Worm (Caenorhabditis elegans) whole organism, L2 larva: ENCODE data around the gene zmp-2.
"Not testable (repeated sequence)": the region's sequence is repeated elsewhere in the genome, so short reads cannot be mapped to it uniquely, and the experiment has no call there.

Experiments used
- F13H6.1 ChIP-seq: sonication (generic microtip); optimal IDR thresholded peaks from 2 replicates; lab custom pipeline; 2016; ENCODE audit warnings: missing genetic modification characterization, missing compliant biosample characterization
- R02D3.7 ChIP-seq: fragments of 150-350 bp; optimal IDR thresholded peaks from 2 replicates; lab custom pipeline; 2014; ENCODE audit warnings: missing biosample characterization, missing genetic modification characterization
- Y55F3AM.14 ChIP-seq: fragments of 200-800 bp; sonication (Bioruptor generic); optimal IDR thresholded peaks from 2 replicates; lab custom pipeline; 2018; ENCODE audit warnings: mild to moderate bottlenecking, missing genetic modification characterization, missing compliant biosample characterization
- ZK546.5 ChIP-seq: sonication (generic microtip); optimal IDR thresholded peaks from 2 replicates; lab custom pipeline; 2017; ENCODE audit warnings: missing biosample characterization, missing genetic modification characterization
- alr-1 ChIP-seq: fragments of 150-350 bp; optimal IDR thresholded peaks from 2 replicates; lab custom pipeline; 2014; ENCODE audit warnings: missing biosample characterization, missing genetic modification characterization
- blmp-1 ChIP-seq: sonication (generic microtip); optimal IDR thresholded peaks from 2 replicates; lab custom pipeline; 2017; ENCODE audit warnings: missing genetic modification characterization, mild to moderate bottlenecking, missing compliant biosample characterization, antibody characterized with exemption, moderate library complexity; ENCODE audit not compliant: insufficient read depth
- crh-2 ChIP-seq: sonication (generic microtip); optimal IDR thresholded peaks from 2 replicates; lab custom pipeline; 2017; ENCODE audit warnings: missing biosample characterization, missing genetic modification characterization
- dmd-4 ChIP-seq: sonication (generic microtip); optimal IDR thresholded peaks from 2 replicates; lab custom pipeline; 2017; ENCODE audit warnings: missing biosample characterization, missing genetic modification characterization
- egl-27 ChIP-seq: sonication (generic microtip); optimal IDR thresholded peaks from 3 replicates; lab custom pipeline; 2017; ENCODE audit warnings: missing biosample characterization, missing genetic modification reagents, missing genetic modification characterization
- elt-1 ChIP-seq: fragments of 150-350 bp; optimal IDR thresholded peaks from 2 replicates; lab custom pipeline; 2014; ENCODE audit warnings: missing biosample characterization, missing genetic modification characterization
- elt-3 ChIP-seq: sonication (generic microtip); optimal IDR thresholded peaks from 2 replicates; lab custom pipeline; 2017; ENCODE audit warnings: missing biosample characterization, missing genetic modification characterization
- fos-1 ChIP-seq: fragments of 150-350 bp; optimal IDR thresholded peaks from 2 replicates; lab custom pipeline; 2014; ENCODE audit warnings: missing biosample characterization, missing genetic modification characterization
- gmeb-1 ChIP-seq: fragments of 150-350 bp; optimal IDR thresholded peaks from 2 replicates; lab custom pipeline; 2014; ENCODE audit warnings: missing biosample characterization, missing genetic modification characterization
- lin-11 ChIP-seq: fragments of 150-350 bp; sonication (generic microtip); optimal IDR thresholded peaks from 2 replicates; lab custom pipeline; 2014; ENCODE audit warnings: missing biosample characterization, missing genetic modification characterization, inconsistent platforms, mixed read lengths
- lin-13 ChIP-seq: fragments of 150-350 bp; optimal IDR thresholded peaks from 2 replicates; lab custom pipeline; 2014; ENCODE audit warnings: missing biosample characterization, missing genetic modification reagents, missing genetic modification characterization
- lsy-2 ChIP-seq, 2 experiments: fragments of 150-350 bp in 1 of 2; sonication (generic microtip) in 1 of 2; optimal IDR thresholded peaks; 2 replicates each; lab custom pipeline; 2014 to 2017; ENCODE audit warnings: missing biosample characterization in 2 of 2, missing genetic modification characterization in 2 of 2
- mab-5 ChIP-seq: fragments of 150-350 bp; optimal IDR thresholded peaks from 2 replicates; lab custom pipeline; 2014; ENCODE audit warnings: missing biosample characterization, missing genetic modification characterization
- mdl-1 ChIP-seq, 2 experiments: fragments of 150-350 bp in 1 of 2; sonication (generic microtip) in 1 of 2; optimal IDR thresholded peaks; 2 replicates each; lab custom pipeline; 2017; ENCODE audit warnings: missing biosample characterization in 2 of 2, missing genetic modification characterization in 2 of 2
- nhr-21 ChIP-seq: fragments of 150-350 bp; optimal IDR thresholded peaks from 2 replicates; lab custom pipeline; 2014; ENCODE audit warnings: missing biosample characterization, missing genetic modification characterization
- nhr-23 ChIP-seq: fragments of 150-350 bp; optimal IDR thresholded peaks from 2 replicates; lab custom pipeline; 2014; ENCODE audit warnings: missing biosample characterization, missing genetic modification reagents, missing genetic modification characterization
- nhr-237 ChIP-seq: fragments of 150-350 bp; optimal IDR thresholded peaks from 2 replicates; lab custom pipeline; 2014; ENCODE audit warnings: missing biosample characterization, missing genetic modification characterization
- nhr-25 ChIP-seq: fragments of 150-350 bp; sonication (generic microtip); optimal IDR thresholded peaks from 3 replicates; lab custom pipeline; 2014; ENCODE audit warnings: missing biosample characterization, missing genetic modification characterization
- nhr-6 ChIP-seq: fragments of 150-350 bp; optimal IDR thresholded peaks from 2 replicates; lab custom pipeline; 2014; ENCODE audit warnings: missing biosample characterization, missing genetic modification characterization
- sem-4 ChIP-seq: fragments of 150-350 bp; optimal IDR thresholded peaks from 2 replicates; lab custom pipeline; 2014; ENCODE audit warnings: missing biosample characterization, missing genetic modification reagents, missing genetic modification characterization
- sma-3 ChIP-seq: sonication (generic microtip); optimal IDR thresholded peaks from 2 replicates; lab custom pipeline; 2016; ENCODE audit warnings: missing genetic modification reagents, missing genetic modification characterization, missing compliant biosample characterization
- sma-9 ChIP-seq, 2 experiments: fragments of 150-350 bp in 1 of 2; sonication (generic microtip) in 1 of 2; optimal IDR thresholded peaks; 2 replicates each; lab custom pipeline; 2014 to 2016; ENCODE audit warnings: missing genetic modification characterization in 2 of 2, mild to moderate bottlenecking in 1 of 2, missing biosample characterization in 1 of 2, missing compliant biosample characterization in 1 of 2, missing genetic modification reagents in 1 of 2, moderate library complexity in 1 of 2
- snpc-4 ChIP-seq: fragments of 150-350 bp; optimal IDR thresholded peaks from 2 replicates; lab custom pipeline; 2014; ENCODE audit warnings: missing biosample characterization, missing genetic modification characterization
- unc-55 ChIP-seq: fragments of 150-350 bp; sonication (generic microtip); optimal IDR thresholded peaks from 3 replicates; lab custom pipeline; 2014; ENCODE audit warnings: missing biosample characterization, missing genetic modification reagents, missing genetic modification characterization
- unc-62 ChIP-seq: fragments of 150-350 bp; optimal IDR thresholded peaks from 2 replicates; lab custom pipeline; 2014; ENCODE audit warnings: missing biosample characterization, missing genetic modification reagents, missing genetic modification characterization
- zag-1 ChIP-seq: fragments of 150-350 bp; optimal IDR thresholded peaks from 2 replicates; lab custom pipeline; 2014; ENCODE audit warnings: missing biosample characterization, missing genetic modification characterization
- ztf-1 ChIP-seq: fragments of 200-800 bp; sonication (Bioruptor generic); conservative IDR thresholded peaks from 2 replicates; pipeline ENCODE4 v1.3.6; 2022; ENCODE audit warnings: missing genetic modification characterization, missing compliant biosample characterization
- ztf-11 ChIP-seq: sonication (generic microtip); optimal IDR thresholded peaks from 2 replicates; lab custom pipeline; 2017; ENCODE audit warnings: missing biosample characterization, missing genetic modification characterization
- ztf-4 ChIP-seq: fragments of 150-350 bp; optimal IDR thresholded peaks from 2 replicates; lab custom pipeline; 2014; ENCODE audit warnings: missing biosample characterization, missing genetic modification characterization

Gene zmp-2

DNA sequence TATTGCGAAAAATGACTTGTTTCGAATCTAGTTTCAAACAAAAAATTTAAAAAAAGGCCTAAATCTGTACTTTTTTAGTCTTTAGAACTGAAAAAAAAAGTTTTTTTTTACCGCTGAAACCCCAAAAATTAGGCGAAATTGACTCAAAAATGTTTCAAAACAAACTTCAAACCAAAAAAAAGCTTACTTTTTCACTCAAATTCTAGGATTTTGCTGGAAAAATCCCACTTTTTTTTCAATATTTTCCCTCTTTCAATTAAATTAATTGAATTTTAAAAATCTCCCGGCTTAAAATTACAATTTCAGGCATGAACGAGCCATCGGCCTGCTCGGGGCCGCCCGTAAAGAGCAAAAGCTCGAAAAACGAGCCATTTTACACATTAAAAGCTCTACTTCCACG lies 38.4 kb upstream of the zmp-2 start, which contains the start of gene mdt-19:
Gene mdt-19 (plus strand): TSS at position 301 of the 400 bp plus-strand sequence.
- TF ChIP-seq ztf-1 (GFP tag; lab: Robert Waterston, UW): no peak
- TF ChIP-seq ZK546.5 (tag; lab: Kevin White, UChicago): no peak
- TF ChIP-seq unc-55 (GFP tag; lab: Kevin White, UChicago): no peak
- TF ChIP-seq F13H6.1 (tag; lab: Kevin White, UChicago): no peak
- TF ChIP-seq lsy-2 (tag; optimal IDR thresholded peaks at IDR 0.05; lab: Kevin White, UChicago): no peak
- no peak for TF ChIP-seq blmp-1
- TF ChIP-seq lin-11 (tag; lab: Kevin White, UChicago): no peak
- no peak for TF ChIP-seq nhr-6 (tag; lab: Kevin White, UChicago)
- TF ChIP-seq snpc-4 (tag; lab: Kevin White, UChicago): no peak
- no peak for TF ChIP-seq nhr-21 (tag; lab: Kevin White, UChicago)
- no peak for TF ChIP-seq lin-13 (GFP tag; lab: Kevin White, UChicago)
- TF ChIP-seq mdl-1 (tag; optimal IDR thresholded peaks at IDR 0.05; lab: Kevin White, UChicago): no peak
- no peak for TF ChIP-seq mab-5 (tag; lab: Kevin White, UChicago)
- no peak for TF ChIP-seq ztf-11 (tag; lab: Kevin White, UChicago)
- no peak for TF ChIP-seq nhr-237 (tag; lab: Kevin White, UChicago)
- no peak for TF ChIP-seq Y55F3AM.14 (GFP tag; lab: Kevin White, UChicago)
- no peak for TF ChIP-seq gmeb-1 (tag; lab: Kevin White, UChicago)
- no peak for TF ChIP-seq nhr-23 (tag; lab: Kevin White, UChicago)
- TF ChIP-seq crh-2 (tag; lab: Kevin White, UChicago): no peak
- no peak for TF ChIP-seq ztf-4

DNA sequence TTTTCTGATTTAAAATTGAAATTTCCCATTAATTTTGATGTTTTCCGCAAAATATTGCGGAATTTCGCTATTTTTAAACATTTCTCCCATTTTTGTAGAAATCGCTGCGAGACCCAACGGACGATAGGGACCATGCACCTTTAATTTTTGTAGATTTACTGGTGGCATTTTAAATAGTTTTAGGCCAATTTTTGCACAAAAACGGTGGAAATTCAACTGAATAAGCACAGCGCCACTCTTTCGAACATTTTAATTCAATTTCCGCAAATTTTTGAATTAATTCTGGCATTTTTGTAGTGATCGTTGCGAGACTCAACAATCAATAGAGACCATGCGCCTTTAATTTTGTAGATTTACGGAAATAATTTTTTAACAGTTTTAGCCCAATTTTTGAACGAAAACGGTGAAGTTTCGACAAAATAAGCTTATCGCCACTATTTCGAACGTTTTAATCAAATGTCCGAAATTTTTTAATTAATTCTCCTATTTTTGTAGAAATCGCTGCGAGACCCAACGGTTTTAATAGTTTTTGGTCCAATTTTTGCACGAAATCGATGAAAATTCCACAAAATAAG lies 37.6 kb upstream of the zmp-2 start:
- TF ChIP-seq F13H6.1 (tag; lab: Kevin White, UChicago) (no peak), egl-27 (tag; lab: Kevin White, UChicago) (no peak), sma-9 (GFP tag; optimal IDR thresholded peaks at IDR 0.05; lab: Kevin White, UChicago) (no peak), sma-9 (tag; optimal IDR thresholded peaks at IDR 0.05; lab: Kevin White, UChicago) (no peak), fos-1 (no peak), dmd-4 (tag; lab: Kevin White, UChicago) (no peak), unc-62 (GFP tag; lab: Kevin White, UChicago) (no peak), ZK546.5 (tag; lab: Kevin White, UChicago) (no peak), elt-3 (no peak), nhr-23 (tag; lab: Kevin White, UChicago) (no peak), crh-2 (tag; lab: Kevin White, UChicago) (no peak), alr-1 (tag; lab: Kevin White, UChicago) (no peak), blmp-1 (no peak), sma-3 (GFP tag; lab: Kevin White, UChicago) (no peak), gmeb-1 (tag; lab: Kevin White, UChicago) (no peak), unc-55 (GFP tag; lab: Kevin White, UChicago) (no peak), elt-1 (no peak), nhr-25 (tag; lab: Kevin White, UChicago) (no peak), sem-4 (tag; lab: Kevin White, UChicago) (no peak), R02D3.7 (tag; lab: Kevin White, UChicago) (no peak), zag-1 (tag; lab: Kevin White, UChicago) (no peak)
- TF ChIP-seq, all 48 proteins: peak for 0

DNA sequence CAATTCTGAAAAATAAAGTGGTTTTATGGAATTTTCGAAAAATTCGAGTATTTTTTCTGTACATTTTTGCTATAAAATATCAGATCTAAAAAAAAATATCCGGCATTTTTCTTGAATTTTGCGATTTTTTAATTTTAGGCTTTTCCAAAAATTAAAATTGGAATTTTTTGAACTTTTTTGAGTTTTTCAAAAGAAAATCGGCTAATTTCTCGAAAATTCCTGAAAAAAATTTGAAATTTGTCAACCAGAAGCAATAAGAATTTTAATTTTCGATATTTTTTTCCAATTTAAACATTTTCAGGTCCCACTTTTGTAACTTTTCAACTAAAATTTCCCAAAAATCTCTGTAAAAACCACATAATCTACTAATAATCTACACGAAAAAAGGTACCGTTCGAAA lies 32.5 kb upstream of the zmp-2 start, which contains the start of gene Y71H2B.11:
Gene Y71H2B.11 (plus strand): TSS at position 301 of the 400 bp plus-strand sequence.
- TF ChIP-seq dmd-4 (tag; lab: Kevin White, UChicago): no peak
- no peak for TF ChIP-seq F13H6.1 (tag; lab: Kevin White, UChicago)

DNA sequence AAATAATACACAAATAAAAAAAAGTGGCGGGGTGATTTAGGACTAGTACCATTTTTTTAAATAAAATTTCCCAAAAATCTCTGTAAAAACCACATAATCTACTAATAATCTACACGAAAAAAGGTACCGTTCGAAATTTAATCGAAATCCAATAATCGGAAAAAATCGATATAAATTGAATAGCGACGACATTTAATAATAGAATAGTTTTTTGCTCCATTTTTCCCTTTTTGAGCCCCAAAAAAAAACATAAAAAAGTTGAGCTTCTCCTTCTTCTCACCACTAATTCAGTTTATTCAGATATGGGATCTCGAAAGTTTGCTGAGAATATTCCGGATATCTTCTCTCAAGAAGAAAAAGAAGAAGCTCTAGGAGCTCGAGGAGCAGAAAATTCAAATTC lies 28.5 kb upstream of the zmp-2 start, which contains the start of gene Y71H2B.5:
Gene Y71H2B.5 (plus strand): TSS at position 301 of the 400 bp plus-strand sequence.
- TF ChIP-seq snpc-4 (tag; lab: Kevin White, UChicago); elt-1; dmd-4 (tag; lab: Kevin White, UChicago): not testable (repeated sequence)
- TF ChIP-seq, all 48 proteins: peak for 0; not testable (repeated sequence) for 48
